Fruit fly (Drosophila melanogaster) whole organism, embryonic: ENCODE data around the gene Shc.

Source experiments
- Asciz ChIP-seq: fragments of 200-800 bp; sonication (Bioruptor generic); optimal IDR thresholded peaks from 2 replicates; lab custom pipeline; 2017; ENCODE audit warnings: missing biosample characterization, mild to moderate bottlenecking, missing genetic modification characterization, missing genetic modification reagents
- B-H1 ChIP-seq: fragments of 200-800 bp; sonication (Bioruptor generic); IDR thresholded peaks from 3 replicates; pipeline ENCODE4 v1.3.6; 2022; ENCODE audit warnings: missing biosample characterization, missing genetic modification characterization
- B-H2 ChIP-seq: fragments of 200-800 bp; sonication (Bioruptor generic); optimal IDR thresholded peaks from 2 replicates; lab custom pipeline; 2018; ENCODE audit warnings: missing biosample characterization, mild to moderate bottlenecking, missing genetic modification characterization
- CG1024 ChIP-seq: fragments of 200-800 bp; sonication (Bioruptor generic); IDR thresholded peaks from 2 replicates; pipeline ENCODE4 v1.3.6; 2022; ENCODE audit warnings: missing biosample characterization, missing genetic modification characterization
- CG10979 ChIP-seq: fragments of 200-800 bp; sonication (Bioruptor generic); optimal IDR thresholded peaks from 2 replicates; lab custom pipeline; 2018; ENCODE audit warnings: missing biosample characterization, mild to moderate bottlenecking, missing genetic modification characterization, moderate library complexity
- CG11456 ChIP-seq: fragments of 200-800 bp; sonication (Bioruptor generic); IDR thresholded peaks from 3 replicates; pipeline ENCODE4 v1.3.6; 2022; ENCODE audit warnings: missing biosample characterization, missing genetic modification characterization
- CG12391 ChIP-seq: fragments of 200-800 bp; sonication (Bioruptor generic); optimal IDR thresholded peaks from 3 replicates; lab custom pipeline; 2018; ENCODE audit warnings: missing biosample characterization, mild to moderate bottlenecking, missing genetic modification characterization, moderate library complexity
- CG15011 ChIP-seq: fragments of 200-800 bp; sonication (Bioruptor generic); optimal IDR thresholded peaks from 3 replicates; lab custom pipeline; 2018; ENCODE audit warnings: missing biosample characterization, mild to moderate bottlenecking, missing genetic modification characterization
- CG16813 ChIP-seq: fragments of 200-800 bp; sonication (Bioruptor generic); IDR thresholded peaks from 3 replicates; pipeline ENCODE4 v1.3.6; 2022; ENCODE audit warnings: missing biosample characterization, missing genetic modification characterization; ENCODE audit not compliant: partially characterized antibody
- CG18262 ChIP-seq: fragments of 200-800 bp; optimal IDR thresholded peaks from 3 replicates; lab custom pipeline; 2019; ENCODE audit warnings: missing biosample characterization, mild to moderate bottlenecking, missing genetic modification characterization, moderate library complexity
- CG18764 ChIP-seq: fragments of 200-800 bp; sonication (Bioruptor generic); optimal IDR thresholded peaks from 3 replicates; lab custom pipeline; 2016; ENCODE audit warnings: missing biosample characterization, missing genetic modification characterization
- CG2875 ChIP-seq: fragments of 200-800 bp; sonication (Bioruptor generic); optimal IDR thresholded peaks from 2 replicates; lab custom pipeline; 2017; ENCODE audit warnings: missing biosample characterization, mild to moderate bottlenecking, missing genetic modification characterization, missing genetic modification reagents
- CG30020 ChIP-seq: fragments of 200-800 bp; optimal IDR thresholded peaks from 2 replicates; lab custom pipeline; 2019; ENCODE audit warnings: missing biosample characterization, mild to moderate bottlenecking, missing genetic modification characterization, moderate library complexity
- CG31365 ChIP-seq: fragments of 200-800 bp; sonication (Bioruptor generic); optimal IDR thresholded peaks from 2 replicates; lab custom pipeline; 2018; ENCODE audit warnings: missing biosample characterization, mild to moderate bottlenecking, missing genetic modification characterization
- CG6654 ChIP-seq: fragments of 200-800 bp; sonication (Bioruptor generic); optimal IDR thresholded peaks from 2 replicates; lab custom pipeline; 2017; ENCODE audit warnings: missing biosample characterization, mild to moderate bottlenecking, missing genetic modification characterization
- CG6791 ChIP-seq: fragments of 200-800 bp; sonication (Bioruptor generic); IDR thresholded peaks from 3 replicates; pipeline ENCODE4 v1.3.6; 2022; ENCODE audit warnings: missing biosample characterization, missing genetic modification characterization; ENCODE audit not compliant: partially characterized antibody
- CG6813 ChIP-seq: fragments of 200-800 bp; sonication (Bioruptor generic); optimal IDR thresholded peaks from 2 replicates; lab custom pipeline; 2017; ENCODE audit warnings: missing biosample characterization, missing genetic modification characterization, mild to moderate bottlenecking, moderate library complexity, missing genetic modification reagents
- Chrac-16 ChIP-seq: fragments of 200-800 bp; sonication (Bioruptor generic); optimal IDR thresholded peaks from 3 replicates; lab custom pipeline; 2016; ENCODE audit warnings: missing biosample characterization, missing genetic modification characterization
- CoRest ChIP-seq: fragments of 200-800 bp; sonication (Bioruptor generic); optimal IDR thresholded peaks from 3 replicates; lab custom pipeline; 2018; ENCODE audit warnings: missing biosample characterization, mild to moderate bottlenecking, missing genetic modification characterization, moderate library complexity
- Dp ChIP-seq: fragments of 200-800 bp; sonication (Bioruptor generic); optimal IDR thresholded peaks from 2 replicates; lab custom pipeline; 2018; ENCODE audit warnings: missing biosample characterization, mild to moderate bottlenecking, missing genetic modification characterization, moderate library complexity
- Dref ChIP-seq: fragments of 200-800 bp; sonication (Bioruptor generic); IDR thresholded peaks from 2 replicates; pipeline ENCODE4 v1.3.6; 2022; ENCODE audit warnings: missing biosample characterization, missing genetic modification characterization
- E2f2 ChIP-seq: fragments of 200-800 bp; sonication (Bioruptor generic); IDR thresholded peaks from 2 replicates; pipeline ENCODE4 v1.3.6; 2022; ENCODE audit warnings: missing biosample characterization, missing genetic modification characterization
- Eip74EF ChIP-seq, 2 experiments: fragments of 200-800 bp in 1 of 2; fragments of >200 bp in 1 of 2; sonication (Bioruptor generic) in 1 of 2; optimal IDR thresholded peaks; 2 replicates each; lab custom pipeline; 2017 to 2019; ENCODE audit warnings: missing biosample characterization in 2 of 2, missing genetic modification characterization in 2 of 2, mild to moderate bottlenecking in 1 of 2, moderate library complexity in 1 of 2
- GATAe ChIP-seq: fragments of 200-800 bp; sonication (Bioruptor generic); conservative IDR thresholded peaks from 2 replicates; pipeline ENCODE4 v1.3.6; 2022; ENCODE audit warnings: missing biosample characterization, missing genetic modification characterization
- H15 ChIP-seq: fragments of 200-800 bp; sonication (Bioruptor generic); IDR thresholded peaks from 3 replicates; pipeline ENCODE4 v1.3.6; 2022; ENCODE audit warnings: missing biosample characterization, missing genetic modification characterization
- HLH4C ChIP-seq: fragments of 200-800 bp; sonication (Bioruptor generic); IDR thresholded peaks from 3 replicates; pipeline ENCODE4 v1.3.6; 2022; ENCODE audit warnings: missing biosample characterization, missing genetic modification characterization; ENCODE audit not compliant: partially characterized antibody
- HLHmδ ChIP-seq: fragments of 200-800 bp; sonication (Bioruptor generic); optimal IDR thresholded peaks from 2 replicates; lab custom pipeline; 2018; ENCODE audit warnings: missing biosample characterization, mild to moderate bottlenecking, missing genetic modification characterization, moderate library complexity
- Hmr ChIP-seq: fragments of 200-800 bp; sonication (Bioruptor generic); optimal IDR thresholded peaks from 3 replicates; lab custom pipeline; 2017; ENCODE audit warnings: mild to moderate bottlenecking, missing biosample characterization, missing genetic modification reagents, missing genetic modification characterization
- Opbp ChIP-seq: fragments of 200-800 bp; sonication (Bioruptor generic); IDR thresholded peaks from 3 replicates; pipeline ENCODE4 v1.3.6; 2022; ENCODE audit warnings: missing biosample characterization, missing genetic modification characterization; ENCODE audit not compliant: partially characterized antibody
- ap ChIP-seq: fragments of 200-800 bp; sonication (Bioruptor generic); IDR thresholded peaks from 2 replicates; pipeline ENCODE4 v1.3.6; 2022; ENCODE audit warnings: missing biosample characterization, missing genetic modification characterization
- ash1 ChIP-seq: fragments of 200-800 bp; sonication (Bioruptor generic); optimal IDR thresholded peaks from 2 replicates; lab custom pipeline; 2018; ENCODE audit warnings: missing biosample characterization, mild to moderate bottlenecking, missing genetic modification characterization
- bab2 ChIP-seq: fragments of 200-800 bp; sonication (Bioruptor generic); optimal IDR thresholded peaks from 2 replicates; lab custom pipeline; 2016; ENCODE audit warnings: missing biosample characterization, missing genetic modification characterization
- bcd ChIP-seq: fragments of 200-800 bp; sonication (Bioruptor generic); optimal IDR thresholded peaks from 2 replicates; lab custom pipeline; 2017; ENCODE audit warnings: missing biosample characterization, mild to moderate bottlenecking, missing genetic modification characterization
- cas ChIP-seq: fragments of 200-800 bp; sonication (Bioruptor generic); IDR thresholded peaks from 2 replicates; pipeline ENCODE4 v1.3.6; 2022; ENCODE audit warnings: missing biosample characterization, missing genetic modification characterization
- ci ChIP-seq: fragments of 200-800 bp; sonication (Bioruptor generic); IDR thresholded peaks from 3 replicates; pipeline ENCODE4 v1.3.6; 2022; ENCODE audit warnings: missing biosample characterization, missing genetic modification characterization
- dm ChIP-seq: fragments of 200-800 bp; sonication (Bioruptor generic); optimal IDR thresholded peaks from 3 replicates; lab custom pipeline; 2016; ENCODE audit warnings: missing biosample characterization, missing genetic modification characterization
- exex ChIP-seq: fragments of 200-800 bp; sonication (Bioruptor generic); optimal IDR thresholded peaks from 4 replicates; lab custom pipeline; 2018; ENCODE audit warnings: missing biosample characterization, mild to moderate bottlenecking, missing genetic modification characterization, moderate library complexity
- fu2 ChIP-seq: fragments of 200-800 bp; sonication (Bioruptor generic); optimal IDR thresholded peaks from 2 replicates; lab custom pipeline; 2016; ENCODE audit warnings: missing biosample characterization, missing genetic modification characterization
- kay ChIP-seq: fragments of 200-800 bp; sonication (Bioruptor generic); optimal IDR thresholded peaks from 2 replicates; lab custom pipeline; 2016; ENCODE audit warnings: missing biosample characterization, missing genetic modification characterization
- mirr ChIP-seq: fragments of 200-800 bp; sonication (Bioruptor generic); optimal IDR thresholded peaks from 3 replicates; lab custom pipeline; 2018; ENCODE audit warnings: missing biosample characterization, mild to moderate bottlenecking, missing genetic modification characterization
- odd ChIP-seq: fragments of 200-800 bp; sonication (Bioruptor generic); optimal IDR thresholded peaks from 2 replicates; lab custom pipeline; 2017; ENCODE audit warnings: missing biosample characterization, mild to moderate bottlenecking, missing genetic modification characterization
- salm ChIP-seq: fragments of 200-800 bp; sonication (Bioruptor generic); optimal IDR thresholded peaks from 2 replicates; lab custom pipeline; 2018; ENCODE audit warnings: missing biosample characterization, mild to moderate bottlenecking, missing genetic modification characterization
- sim ChIP-seq: fragments of 200-800 bp; sonication (Bioruptor generic); IDR thresholded peaks from 2 replicates; pipeline ENCODE4 v1.3.6; 2022; ENCODE audit warnings: missing biosample characterization, missing genetic modification characterization
- so ChIP-seq: fragments of 200-800 bp; sonication (Bioruptor generic); IDR thresholded peaks from 3 replicates; pipeline ENCODE4 v1.3.6; 2022; ENCODE audit warnings: missing biosample characterization, missing genetic modification characterization
- ssp ChIP-seq: fragments of 200-800 bp; sonication (Bioruptor generic); IDR thresholded peaks from 2 replicates; pipeline ENCODE4 v1.3.6; 2022; ENCODE audit warnings: missing biosample characterization, missing genetic modification characterization
- tna ChIP-seq: fragments of 200-800 bp; sonication (Bioruptor generic); IDR thresholded peaks from 2 replicates; pipeline ENCODE4 v1.3.6; 2022; ENCODE audit warnings: missing biosample characterization, missing genetic modification characterization; ENCODE audit not compliant: partially characterized antibody
- usp ChIP-seq: fragments of >200 bp; optimal IDR thresholded peaks from 2 replicates; lab custom pipeline; 2017; ENCODE audit warnings: missing biosample characterization, missing genetic modification characterization
- vnd ChIP-seq: fragments of 200-800 bp; sonication (Bioruptor generic); IDR thresholded peaks from 3 replicates; pipeline ENCODE4 v1.3.6; 2022; ENCODE audit warnings: missing biosample characterization, missing genetic modification characterization; ENCODE audit not compliant: partially characterized antibody
- yki ChIP-seq: fragments of >200 bp; optimal IDR thresholded peaks from 3 replicates; lab custom pipeline; 2018

The Shc gene

dm6 chr3L:9401354-9402156 lies 25.3 kb upstream of the Shc start (continued):
- no peak for TF ChIP-seq Asciz (GFP tag; lab: Kevin White, UChicago)
- no peak for TF ChIP-seq CG1024 (GFP tag; lab: Robert Waterston, UW)
- TF ChIP-seq usp (GFP tag; lab: Kevin White, UChicago), result no peak
- TF ChIP-seq GATAe, result no peak
- TF ChIP-seq salm, result no peak
- no peak for TF ChIP-seq HLHmδ
- TF ChIP-seq CG6813 (GFP tag; lab: Kevin White, UChicago), result no peak
- no peak for TF ChIP-seq CG18764 (GFP tag; lab: Kevin White, UChicago)
- no peak for TF ChIP-seq bab2
- no peak for TF ChIP-seq Dref (GFP tag; lab: Robert Waterston, UW)
- TF ChIP-seq Eip74EF (GFP tag; optimal IDR thresholded peaks at IDR 0.05; lab: Kevin White, UChicago), result no peak
- TF ChIP-seq dm, result no peak
- no peak for TF ChIP-seq Dp (GFP tag; lab: Kevin White, UChicago)
- TF ChIP-seq Opbp, result no peak
- TF ChIP-seq so (GFP tag; lab: Robert Waterston, UW), result peak; percentile 42; the same call in 1 of the 3 replicates
- no peak for TF ChIP-seq H15
- TF ChIP-seq exex (tag; lab: Kevin White, UChicago), result peak; percentile 26
- no peak for TF ChIP-seq Hmr (GFP tag; lab: Kevin White, UChicago)
- no peak for TF ChIP-seq CG16813
- no peak for TF ChIP-seq vnd (GFP tag; lab: Robert Waterston, UW)
- TF ChIP-seq CG6791, result no peak
- no peak for TF ChIP-seq CG15011 (GFP tag; lab: Kevin White, UChicago)
- TF ChIP-seq Chrac-16 (GFP tag; lab: Kevin White, UChicago), result no peak
- no peak for TF ChIP-seq CG6654 (GFP tag; lab: Kevin White, UChicago)
- TF ChIP-seq E2f2 (GFP tag; lab: Robert Waterston, UW), result no peak
- TF ChIP-seq B-H2 (GFP tag; lab: Kevin White, UChicago), result no peak
- TF ChIP-seq ssp, result no peak
- TF ChIP-seq ci, result no peak

- no peak for TF ChIP-seq cas (GFP tag; lab: Robert Waterston, UW)
- TF ChIP-seq CG30020, result peak; percentile 14
- no peak for TF ChIP-seq sim (GFP tag; lab: Robert Waterston, UW)
- no peak for TF ChIP-seq B-H1 (GFP tag; lab: Robert Waterston, UW)
- TF ChIP-seq yki (lab: Kevin White, UChicago), result no peak
- no peak for TF ChIP-seq CG31365 (tag; lab: Kevin White, UChicago)
- TF ChIP-seq HLH4C (GFP tag; lab: Robert Waterston, UW), result peak; percentile 57; the same call in 2 of the 3 replicates
- peak; percentile 61 for TF ChIP-seq CoRest (tag; lab: Kevin White, UChicago)
- TF ChIP-seq CG10979 (tag; lab: Kevin White, UChicago), result no peak
- TF ChIP-seq odd, result no peak
- peak; percentile 38 for TF ChIP-seq CG12391 (tag; lab: Kevin White, UChicago)
- TF ChIP-seq kay (GFP tag; lab: Kevin White, UChicago), result peak; percentile 23
- peak; percentile 0 for TF ChIP-seq CG18262 (tag; lab: Kevin White, UChicago)
- no peak for TF ChIP-seq CG2875 (GFP tag; lab: Kevin White, UChicago)
- no peak for TF ChIP-seq CG11456
- no peak for TF ChIP-seq tna (GFP tag; lab: Robert Waterston, UW)
- no peak for TF ChIP-seq ap (GFP tag; lab: Robert Waterston, UW)
- TF ChIP-seq CG1024 (GFP tag; lab: Robert Waterston, UW), result no peak
- TF ChIP-seq fu2 (GFP tag; lab: Kevin White, UChicago), result no peak
- TF ChIP-seq ash1 (GFP tag; lab: Kevin White, UChicago), result no peak
- TF ChIP-seq mirr, result no peak
- TF ChIP-seq bcd (GFP tag; lab: Kevin White, UChicago), result peak; percentile 8
Measured at dm6 chr3L:9402157-9402890, 24.5 kb upstream of the Shc start, which contains the start of gene eIF4E1. Gene eIF4E1 (minus strand): TSS chr3L:9402460.
